Fruit fly (Drosophila melanogaster) whole organism, embryonic: ENCODE measurements around the gene CG17637.
A peak's percentile ranks its signal among the peaks of the same experiment; 100 is the strongest.

Source experiments
- Awh ChIP-seq: fragments of 200-800 bp; sonication (Bioruptor generic); IDR thresholded peaks from 2 replicates; pipeline ENCODE4, ENCODE4 v1.3.6; 2022; ENCODE audit warnings: missing biosample characterization, missing genetic modification characterization
- BEAF-32 ChIP-seq: fragments of 200-800 bp; sonication (Bioruptor generic); optimal IDR thresholded peaks from 3 replicates; lab custom pipeline; 2017; ENCODE audit warnings: missing biosample characterization, missing genetic modification characterization, mild to moderate bottlenecking, moderate library complexity, missing genetic modification reagents
- CG10431 ChIP-seq: fragments of 200-800 bp; sonication (Bioruptor generic); optimal IDR thresholded peaks from 3 replicates; lab custom pipeline; 2018; ENCODE audit warnings: missing biosample characterization, mild to moderate bottlenecking, missing genetic modification characterization
- CG10462 ChIP-seq: fragments of 200-800 bp; sonication (Bioruptor generic); optimal IDR thresholded peaks from 2 replicates; lab custom pipeline; 2016; ENCODE audit warnings: missing biosample characterization, missing genetic modification characterization
- CG13296 ChIP-seq: fragments of 200-800 bp; sonication (Bioruptor generic); optimal IDR thresholded peaks from 3 replicates; lab custom pipeline; 2018; ENCODE audit warnings: missing biosample characterization, mild to moderate bottlenecking, missing genetic modification characterization
- CG17829 ChIP-seq: fragments of 200-800 bp; optimal IDR thresholded peaks from 2 replicates; lab custom pipeline; 2019; ENCODE audit warnings: missing biosample characterization, mild to moderate bottlenecking, missing genetic modification characterization, moderate library complexity
- CG18764 ChIP-seq: fragments of 200-800 bp; sonication (Bioruptor generic); optimal IDR thresholded peaks from 3 replicates; lab custom pipeline; 2016; ENCODE audit warnings: missing biosample characterization, missing genetic modification characterization
- CG2875 ChIP-seq: fragments of 200-800 bp; sonication (Bioruptor generic); optimal IDR thresholded peaks from 2 replicates; lab custom pipeline; 2017; ENCODE audit warnings: missing biosample characterization, mild to moderate bottlenecking, missing genetic modification characterization, missing genetic modification reagents
- CG4282 ChIP-seq: fragments of 200-800 bp; sonication (Bioruptor generic); optimal IDR thresholded peaks from 2 replicates; lab custom pipeline; 2016; ENCODE audit warnings: missing biosample characterization, missing genetic modification characterization
- CG6254 ChIP-seq: fragments of 200-800 bp; sonication (Bioruptor generic); optimal IDR thresholded peaks from 3 replicates; lab custom pipeline; 2017; ENCODE audit warnings: mild to moderate bottlenecking, missing biosample characterization, missing genetic modification reagents, missing genetic modification characterization
- CG6813 ChIP-seq: fragments of 200-800 bp; sonication (Bioruptor generic); optimal IDR thresholded peaks from 2 replicates; lab custom pipeline; 2017; ENCODE audit warnings: missing biosample characterization, missing genetic modification characterization, mild to moderate bottlenecking, moderate library complexity, missing genetic modification reagents
- CG7372 ChIP-seq: fragments of 200-800 bp; sonication (Bioruptor generic); IDR thresholded peaks from 2 replicates; pipeline ENCODE4 v1.3.6; 2022; ENCODE audit warnings: missing biosample characterization, missing genetic modification characterization
- CG7839 ChIP-seq: fragments of 200-800 bp; sonication (Bioruptor generic); optimal IDR thresholded peaks from 3 replicates; lab custom pipeline; 2018; ENCODE audit warnings: missing biosample characterization, mild to moderate bottlenecking, missing genetic modification characterization, moderate library complexity
- CG8359 ChIP-seq: fragments of 200-800 bp; sonication (Bioruptor generic); optimal IDR thresholded peaks from 2 replicates; lab custom pipeline; 2017; ENCODE audit warnings: missing biosample characterization, mild to moderate bottlenecking, missing genetic modification characterization, borderline replicate concordance
- CG9437 ChIP-seq: fragments of 200-800 bp; sonication (Bioruptor generic); optimal IDR thresholded peaks from 2 replicates; lab custom pipeline; 2018; ENCODE audit warnings: missing biosample characterization, mild to moderate bottlenecking, missing genetic modification characterization
- Camta ChIP-seq: fragments of 200-800 bp; sonication (Bioruptor generic); optimal IDR thresholded peaks from 2 replicates; lab custom pipeline; 2016; ENCODE audit warnings: missing biosample characterization, missing genetic modification characterization
- Doc2 ChIP-seq: fragments of 200-800 bp; sonication (Bioruptor generic); IDR thresholded peaks from 2 replicates; pipeline ENCODE4 v1.3.6; 2022; ENCODE audit warnings: missing biosample characterization, missing genetic modification characterization
- ERR ChIP-seq: fragments of 200-800 bp; sonication (Bioruptor generic); optimal IDR thresholded peaks from 2 replicates; lab custom pipeline; 2016; ENCODE audit warnings: missing biosample characterization, missing genetic modification characterization
- Ets97D ChIP-seq: fragments of 200-800 bp; sonication (Bioruptor generic); optimal IDR thresholded peaks from 3 replicates; lab custom pipeline; 2016; ENCODE audit warnings: missing biosample characterization, missing genetic modification characterization
- GATAe ChIP-seq: fragments of 200-800 bp; sonication (Bioruptor generic); conservative IDR thresholded peaks from 2 replicates; pipeline ENCODE4 v1.3.6; 2022; ENCODE audit warnings: missing biosample characterization, missing genetic modification characterization
- HLHmδ ChIP-seq: fragments of 200-800 bp; sonication (Bioruptor generic); optimal IDR thresholded peaks from 2 replicates; lab custom pipeline; 2018; ENCODE audit warnings: missing biosample characterization, mild to moderate bottlenecking, missing genetic modification characterization, moderate library complexity
- Hr51 ChIP-seq, 2 experiments: fragments of 200-800 bp; sonication (Bioruptor generic); optimal IDR thresholded peaks; 2 replicates in 1 of 2; 3 replicates in 1 of 2; lab custom pipeline; 2016 to 2018; ENCODE audit warnings: missing biosample characterization in 2 of 2, missing genetic modification characterization in 2 of 2, mild to moderate bottlenecking in 1 of 2, moderate library complexity in 1 of 2
- Hsf ChIP-seq: fragments of 200-800 bp; sonication (Bioruptor generic); optimal IDR thresholded peaks from 3 replicates; lab custom pipeline; 2016; ENCODE audit warnings: missing biosample characterization, missing genetic modification characterization
- Lhr ChIP-seq: fragments of 200-800 bp; sonication (Bioruptor generic); optimal IDR thresholded peaks from 3 replicates; lab custom pipeline; 2017; ENCODE audit warnings: mild to moderate bottlenecking, missing biosample characterization, missing genetic modification reagents, missing genetic modification characterization
- Lim3 ChIP-seq: fragments of 200-800 bp; sonication (Bioruptor generic); IDR thresholded peaks from 2 replicates; pipeline ENCODE4 v1.3.6; 2022; ENCODE audit warnings: missing biosample characterization, missing genetic modification characterization
- MBD-R2 ChIP-seq: fragments of 200-800 bp; sonication (Bioruptor generic); IDR thresholded peaks from 2 replicates; pipeline ENCODE4 v1.3.6; 2022; ENCODE audit warnings: missing biosample characterization, missing genetic modification characterization
- MTF-1 ChIP-seq: fragments of 200-800 bp; sonication (Bioruptor generic); optimal IDR thresholded peaks from 2 replicates; lab custom pipeline; 2018; ENCODE audit warnings: missing biosample characterization, mild to moderate bottlenecking, missing genetic modification characterization, borderline replicate concordance
- Mes4 ChIP-seq: fragments of 200-800 bp; sonication (Bioruptor generic); optimal IDR thresholded peaks from 2 replicates; lab custom pipeline; 2016; ENCODE audit warnings: missing biosample characterization, missing genetic modification characterization
- Tbp ChIP-seq: fragments of >200 bp; optimal IDR thresholded peaks from 2 replicates; lab custom pipeline; 2018; ENCODE audit warnings: missing biosample characterization, missing genetic modification characterization
- Usf ChIP-seq: fragments of 200-800 bp; sonication (Bioruptor generic); optimal IDR thresholded peaks from 2 replicates; lab custom pipeline; 2017; ENCODE audit warnings: missing genotype, missing biosample characterization, missing genetic modification characterization
- Vsx1 ChIP-seq: fragments of 200-800 bp; sonication (Bioruptor generic); optimal IDR thresholded peaks from 2 replicates; lab custom pipeline; 2017; ENCODE audit warnings: missing biosample characterization, mild to moderate bottlenecking, missing genetic modification characterization, missing genetic modification reagents
- al ChIP-seq: fragments of 200-800 bp; sonication (Bioruptor generic); IDR thresholded peaks from 2 replicates; pipeline ENCODE4 v1.3.6; 2022; ENCODE audit warnings: missing biosample characterization, missing genetic modification characterization
- btn ChIP-seq: fragments of 200-800 bp; sonication (Bioruptor generic); optimal IDR thresholded peaks from 2 replicates; lab custom pipeline; 2016; ENCODE audit warnings: missing biosample characterization, missing genetic modification characterization
- da ChIP-seq: fragments of 200-800 bp; sonication (Bioruptor generic); optimal IDR thresholded peaks from 2 replicates; lab custom pipeline; 2016; ENCODE audit warnings: missing biosample characterization, missing genetic modification characterization
- danr ChIP-seq: fragments of 200-800 bp; sonication (Bioruptor generic); IDR thresholded peaks from 2 replicates; pipeline ENCODE4 v1.3.6; 2022; ENCODE audit warnings: missing biosample characterization, missing genetic modification characterization
- dpn ChIP-seq, 2 experiments: fragments of 200-800 bp; sonication (Bioruptor generic); optimal IDR thresholded peaks; 3 replicates each; lab custom pipeline; 2016; ENCODE audit warnings: missing biosample characterization in 2 of 2, missing genetic modification characterization in 2 of 2
- hbn ChIP-seq: fragments of 200-800 bp; sonication (Bioruptor generic); IDR thresholded peaks from 2 replicates; pipeline ENCODE4 v1.3.6; 2022; ENCODE audit warnings: missing biosample characterization, missing genetic modification characterization; ENCODE audit not compliant: partially characterized antibody
- jumu ChIP-seq: fragments of 200-800 bp; sonication (Bioruptor generic); optimal IDR thresholded peaks from 3 replicates; lab custom pipeline; 2016; ENCODE audit warnings: missing biosample characterization, missing genetic modification characterization
- mirr ChIP-seq: fragments of 200-800 bp; sonication (Bioruptor generic); optimal IDR thresholded peaks from 3 replicates; lab custom pipeline; 2018; ENCODE audit warnings: missing biosample characterization, mild to moderate bottlenecking, missing genetic modification characterization
- pan ChIP-seq, 4 experiments: fragments of >200 bp in 3 of 4; fragments of 200-800 bp in 1 of 4; sonication (Bioruptor generic) in 1 of 4; optimal IDR thresholded peaks in 3 of 4; IDR thresholded peaks in 1 of 4; 2 replicates each; pipeline versions ENCODE4 v1.3.6 to Lab custom; 2017 to 2022; ENCODE audit warnings: missing biosample characterization in 2 of 4, missing genetic modification characterization in 2 of 4, mixed read lengths in 1 of 4
- prd ChIP-seq, 3 experiments: fragments of >200 bp in 2 of 3; fragments of 200-800 bp in 1 of 3; sonication (Bioruptor generic) in 1 of 3; optimal IDR thresholded peaks in 2 of 3; IDR thresholded peaks in 1 of 3; 2 replicates in 2 of 3; 3 replicates in 1 of 3; pipeline versions ENCODE4 v1.3.6 to Lab custom; 2017 to 2022; ENCODE audit warnings: missing biosample characterization in 1 of 3, missing genetic modification characterization in 1 of 3
- rib ChIP-seq: fragments of 200-800 bp; sonication (Bioruptor generic); IDR thresholded peaks from 2 replicates; pipeline ENCODE4 v1.3.6; 2022; ENCODE audit warnings: missing biosample characterization, missing genetic modification characterization
- shn ChIP-seq: fragments of 200-800 bp; sonication (Bioruptor generic); optimal IDR thresholded peaks from 3 replicates; lab custom pipeline; 2016; ENCODE audit warnings: missing biosample characterization, missing genetic modification characterization
- tin ChIP-seq: fragments of 200-800 bp; sonication (Bioruptor generic); optimal IDR thresholded peaks from 3 replicates; lab custom pipeline; 2016; ENCODE audit warnings: missing biosample characterization, missing genetic modification characterization
- ttk ChIP-seq: fragments of 200-800 bp; sonication (Bioruptor generic); IDR thresholded peaks from 2 replicates; pipeline ENCODE4 v2.1.2; 2022; ENCODE audit warnings: missing biosample characterization, missing genetic modification characterization
- tx ChIP-seq: fragments of 200-800 bp; sonication (Bioruptor generic); optimal IDR thresholded peaks from 2 replicates; lab custom pipeline; 2016; ENCODE audit warnings: missing biosample characterization, missing genetic modification characterization
- vvl ChIP-seq: fragments of 200-800 bp; sonication (Bioruptor generic); IDR thresholded peaks from 2 replicates; pipeline ENCODE4 v1.3.6; 2022; ENCODE audit warnings: missing biosample characterization, missing genetic modification characterization
- yki ChIP-seq: fragments of >200 bp; optimal IDR thresholded peaks from 3 replicates; lab custom pipeline; 2018
- z ChIP-seq: fragments of 200-800 bp; sonication (Bioruptor generic); IDR thresholded peaks from 3 replicates; pipeline ENCODE4 v1.3.6; 2022; ENCODE audit warnings: missing biosample characterization, missing genetic modification characterization

Gene CG17637

DNA sequence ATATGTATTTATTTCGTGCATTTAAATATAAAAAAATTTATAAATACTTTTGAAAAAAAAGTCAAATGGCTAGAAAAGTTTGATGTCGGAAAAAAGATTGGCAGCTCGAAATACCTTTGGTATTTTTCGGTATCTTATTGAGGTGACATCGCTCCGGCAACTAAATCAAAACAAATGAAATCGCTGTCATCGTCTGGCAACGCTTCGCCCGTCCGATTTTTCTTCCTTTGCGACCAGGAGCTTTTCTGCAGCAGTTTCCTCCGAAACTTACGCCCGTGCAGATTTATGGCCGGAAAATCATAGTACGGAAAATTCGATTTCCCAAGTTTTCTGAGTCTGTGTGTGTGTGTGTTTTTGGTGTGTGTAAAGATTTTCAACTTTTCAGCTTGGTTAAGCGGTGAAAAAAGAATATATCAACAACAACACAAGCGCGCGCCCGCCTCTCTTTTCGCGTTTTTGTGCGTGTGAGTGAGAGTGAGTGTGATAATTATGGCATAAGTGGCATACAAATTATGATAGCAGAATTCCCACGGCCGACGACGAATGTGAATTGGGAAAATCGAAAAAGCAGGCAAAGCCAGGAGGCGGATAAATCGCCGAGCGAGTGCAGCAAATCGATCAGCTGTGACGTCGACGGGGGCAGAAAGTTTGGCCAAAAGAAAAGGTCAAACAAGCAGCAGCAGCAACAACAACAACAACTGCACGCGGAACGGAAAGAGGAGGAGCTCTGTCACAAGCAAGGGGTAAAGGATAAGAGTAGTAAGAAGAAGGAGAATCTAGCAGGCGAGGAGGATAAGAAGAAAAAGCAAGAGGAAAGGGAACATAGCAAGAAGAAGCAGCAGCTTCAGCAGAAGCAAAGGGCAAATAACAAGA, 6.6 kb upstream of the CG17637 start, which contains the start of gene CG32425 (continued):
- no peak for TF ChIP-seq danr (GFP tag; lab: Robert Waterston, UW)
- TF ChIP-seq al, result no peak
- no peak for TF ChIP-seq Hr51 (GFP tag; optimal IDR thresholded peaks at IDR 0.05; lab: Kevin White, UChicago)
- TF ChIP-seq prd (optimal IDR thresholded peaks at IDR 0.05; lab: Kevin White, UChicago), result no peak
- TF ChIP-seq prd (GFP tag; IDR thresholded peaks at IDR 0.05; lab: Robert Waterston, UW), result no peak
- peak in 1 of 2 experiments; percentile 26 for TF ChIP-seq dpn (GFP tag; optimal IDR thresholded peaks at IDR 0.05; lab: Kevin White, UChicago)
- no peak for TF ChIP-seq MTF-1 (GFP tag; lab: Kevin White, UChicago)
- TF ChIP-seq btn (GFP tag; lab: Kevin White, UChicago), result no peak
- TF ChIP-seq tx (GFP tag; lab: Kevin White, UChicago), result no peak
- TF ChIP-seq MBD-R2 (GFP tag; lab: Robert Waterston, UW), result peak; percentile 62
- TF ChIP-seq CG2875 (GFP tag; lab: Kevin White, UChicago), result no peak
- TF ChIP-seq CG17829, result peak; percentile 6
- no peak for TF ChIP-seq Vsx1 (GFP tag; lab: Kevin White, UChicago)
- TF ChIP-seq vvl (GFP tag; lab: Robert Waterston, UW), result no peak; the same call in 1 of the 2 replicates
- TF ChIP-seq Doc2 (GFP tag; lab: Robert Waterston, UW), result no peak
- no peak for TF ChIP-seq Tbp (GFP tag; lab: Kevin White, UChicago)
- no peak for TF ChIP-seq rib
- TF ChIP-seq ERR (GFP tag; lab: Kevin White, UChicago), result no peak
- no peak for TF ChIP-seq Usf
- no peak for TF ChIP-seq CG10462
- no peak for TF ChIP-seq da (GFP tag; lab: Kevin White, UChicago)
- TF ChIP-seq shn (GFP tag; lab: Kevin White, UChicago), result no peak
- no peak for TF ChIP-seq yki (lab: Kevin White, UChicago)
- TF ChIP-seq Lhr, result peak; percentile 63
- no peak for TF ChIP-seq mirr
- TF ChIP-seq tin (GFP tag; lab: Kevin White, UChicago), result peak; percentile 5
- TF ChIP-seq CG4282 (GFP tag; lab: Kevin White, UChicago), result no peak
- TF ChIP-seq BEAF-32 (GFP tag; lab: Kevin White, UChicago), result peak; percentile 35
- TF ChIP-seq Awh (GFP tag; lab: Robert Waterston, UW), result no peak
- TF ChIP-seq CG6813, result no peak
- TF ChIP-seq CG10431 (GFP tag; lab: Kevin White, UChicago), result no peak
- TF ChIP-seq CG9437 (GFP tag; lab: Kevin White, UChicago), result no peak
- TF ChIP-seq CG18764 (GFP tag; lab: Kevin White, UChicago), result no peak
- no peak for TF ChIP-seq CG7372 (GFP tag; lab: Robert Waterston, UW)
- no peak for TF ChIP-seq hbn (GFP tag; lab: Robert Waterston, UW)
- no peak for TF ChIP-seq pan (optimal IDR thresholded peaks at IDR 0.05; lab: Kevin White, UChicago)
- no peak for TF ChIP-seq pan (GFP tag; optimal IDR thresholded peaks at IDR 0.05 in 1 of 2, IDR thresholded peaks at IDR 0.05 in 1 of 2)
- peak; percentile 18 for TF ChIP-seq CG7839 (tag; lab: Kevin White, UChicago)
- TF ChIP-seq Ets97D (GFP tag; lab: Kevin White, UChicago), result peak; percentile 61
- TF ChIP-seq Mes4 (GFP tag; lab: Kevin White, UChicago), result no peak
- TF ChIP-seq ttk (GFP tag; lab: Robert Waterston, UW), result no peak
- no peak for TF ChIP-seq CG8359 (GFP tag; lab: Kevin White, UChicago)
- TF ChIP-seq jumu (GFP tag; lab: Kevin White, UChicago), result no peak
- peak; percentile 6 for TF ChIP-seq CG13296
- no peak for TF ChIP-seq HLHmδ (GFP tag; lab: Kevin White, UChicago)
- no peak for TF ChIP-seq GATAe
- TF ChIP-seq z (GFP tag; lab: Robert Waterston, UW), result no peak
- TF ChIP-seq Hsf (GFP tag; lab: Kevin White, UChicago), result no peak
- TF ChIP-seq Camta (GFP tag; lab: Kevin White, UChicago), result no peak
- TF ChIP-seq Lim3 (GFP tag; lab: Robert Waterston, UW), result no peak
- TF ChIP-seq CG6254 (GFP tag; lab: Kevin White, UChicago), result no peak
